Worm (Caenorhabditis elegans) whole organism, L3 larva: Measurements from ENCODE around the gene ttr-19.

Experiments used
- R02D3.7 ChIP-seq: fragments of 150-350 bp; optimal IDR thresholded peaks from 2 replicates; lab custom pipeline; 2014; ENCODE audit warnings: missing biosample characterization, missing genetic modification characterization
- ZK546.5 ChIP-seq: sonication (generic microtip); optimal IDR thresholded peaks from 2 replicates; lab custom pipeline; 2017; ENCODE audit warnings: missing biosample characterization, missing genetic modification characterization
- aly-2 ChIP-seq: fragments of 150-350 bp; optimal IDR thresholded peaks from 2 replicates; lab custom pipeline; 2014; ENCODE audit warnings: missing biosample characterization, missing genetic modification characterization
- ama-1 ChIP-seq: fragments of 150-350 bp; optimal IDR thresholded peaks from 2 replicates; lab custom pipeline; 2018
- ceh-28 ChIP-seq: fragments of 150-350 bp; optimal IDR thresholded peaks from 2 replicates; lab custom pipeline; 2014; ENCODE audit warnings: missing biosample characterization, missing genetic modification reagents, missing genetic modification characterization
- ceh-82 ChIP-seq: fragments of 150-350 bp; optimal IDR thresholded peaks from 2 replicates; lab custom pipeline; 2014; ENCODE audit warnings: missing biosample characterization, missing genetic modification characterization
- ceh-9 ChIP-seq: sonication (generic microtip); optimal IDR thresholded peaks from 2 replicates; lab custom pipeline; 2018; ENCODE audit warnings: missing biosample characterization, missing genetic modification characterization
- egl-27 ChIP-seq: sonication (generic microtip); optimal IDR thresholded peaks from 4 replicates; lab custom pipeline; 2017; ENCODE audit warnings: missing biosample characterization, missing genetic modification reagents, missing genetic modification characterization
- egl-5 ChIP-seq: fragments of 150-350 bp; optimal IDR thresholded peaks from 2 replicates; lab custom pipeline; 2017; ENCODE audit warnings: missing biosample characterization, missing genetic modification reagents, missing genetic modification characterization, inconsistent platforms
- elt-2 ChIP-seq: sonication (generic microtip); optimal IDR thresholded peaks from 2 replicates; lab custom pipeline; 2016; ENCODE audit warnings: missing genetic modification reagents, mild to moderate bottlenecking, missing genetic modification characterization, missing compliant biosample characterization
- elt-3 ChIP-seq, 3 experiments: fragments of 150-350 bp in 1 of 3; sonication (generic microtip) in 2 of 3; optimal IDR thresholded peaks; 2 replicates in 2 of 3; 4 replicates in 1 of 3; lab custom pipeline; 2014 to 2017; ENCODE audit warnings: missing biosample characterization in 3 of 3, missing genetic modification characterization in 3 of 3
- eor-1 ChIP-seq, 2 experiments: fragments of 150-350 bp; optimal IDR thresholded peaks; 2 replicates each; lab custom pipeline; 2014 to 2018; ENCODE audit warnings: missing biosample characterization in 2 of 2, missing genetic modification characterization in 2 of 2
- fkh-2 ChIP-seq: fragments of 150-350 bp; optimal IDR thresholded peaks from 2 replicates; lab custom pipeline; 2014; ENCODE audit warnings: missing biosample characterization, missing genetic modification reagents, missing genetic modification characterization
- fos-1 ChIP-seq: fragments of 150-350 bp; optimal IDR thresholded peaks from 2 replicates; lab custom pipeline; 2014; ENCODE audit warnings: missing biosample characterization, missing genetic modification characterization
- hmg-11 ChIP-seq: sonication (generic microtip); optimal IDR thresholded peaks from 2 replicates; lab custom pipeline; 2016; ENCODE audit warnings: missing genetic modification characterization, missing compliant biosample characterization
- jun-1 ChIP-seq: fragments of 150-350 bp; optimal IDR thresholded peaks from 2 replicates; lab custom pipeline; 2014; ENCODE audit warnings: missing biosample characterization, missing genetic modification reagents, missing genetic modification characterization
- lin-39 ChIP-seq: fragments of 150-350 bp; optimal IDR thresholded peaks from 2 replicates; lab custom pipeline; 2018; ENCODE audit warnings: missing biosample characterization, missing genetic modification reagents, missing genetic modification characterization
- lsy-12 ChIP-seq: sonication (generic microtip); optimal IDR thresholded peaks from 2 replicates; lab custom pipeline; 2016; ENCODE audit warnings: mild to moderate bottlenecking, missing genetic modification characterization, missing compliant biosample characterization
- mdl-1 ChIP-seq: fragments of 150-350 bp; optimal IDR thresholded peaks from 2 replicates; lab custom pipeline; 2014; ENCODE audit warnings: missing biosample characterization, missing genetic modification characterization
- mml-1 ChIP-seq: fragments of 150-350 bp; sonication (generic microtip); optimal IDR thresholded peaks from 3 replicates; lab custom pipeline; 2014; ENCODE audit warnings: missing biosample characterization, missing genetic modification characterization
- nfya-1 ChIP-seq: sonication (generic microtip); optimal IDR thresholded peaks from 2 replicates; lab custom pipeline; 2017; ENCODE audit warnings: missing genetic modification characterization, mild to moderate bottlenecking, missing compliant biosample characterization, antibody characterized with exemption, moderate library complexity; ENCODE audit not compliant: insufficient read depth
- nhr-11 ChIP-seq: fragments of 150-350 bp; optimal IDR thresholded peaks from 2 replicates; lab custom pipeline; 2014; ENCODE audit warnings: missing biosample characterization, missing genetic modification characterization
- nhr-23 ChIP-seq: fragments of 150-350 bp; optimal IDR thresholded peaks from 2 replicates; lab custom pipeline; 2014; ENCODE audit warnings: missing biosample characterization, missing genetic modification reagents, missing genetic modification characterization
- nhr-237 ChIP-seq: fragments of 150-350 bp; optimal IDR thresholded peaks from 2 replicates; lab custom pipeline; 2014; ENCODE audit warnings: missing biosample characterization, missing genetic modification characterization
- nhr-25 ChIP-seq: sonication (generic microtip); optimal IDR thresholded peaks from 2 replicates; lab custom pipeline; 2017; ENCODE audit warnings: missing biosample characterization, missing genetic modification characterization
- nhr-28 ChIP-seq: fragments of 150-350 bp; optimal IDR thresholded peaks from 2 replicates; lab custom pipeline; 2014; ENCODE audit warnings: missing biosample characterization, missing genetic modification characterization
- nhr-43 ChIP-seq: sonication (generic microtip); optimal IDR thresholded peaks from 2 replicates; lab custom pipeline; 2016; ENCODE audit warnings: mild to moderate bottlenecking, missing genetic modification characterization, missing compliant biosample characterization; ENCODE audit not compliant: poor library complexity, severe bottlenecking
- nhr-76 ChIP-seq: fragments of 150-350 bp; sonication (generic microtip); optimal IDR thresholded peaks from 5 replicates; lab custom pipeline; 2014; ENCODE audit warnings: missing biosample characterization, missing genetic modification characterization
- nhr-77 ChIP-seq: fragments of 150-350 bp; optimal IDR thresholded peaks from 2 replicates; lab custom pipeline; 2014; ENCODE audit warnings: missing biosample characterization, missing genetic modification characterization
- pha-4 ChIP-seq: fragments of 150-350 bp; optimal IDR thresholded peaks from 2 replicates; lab custom pipeline; 2014; ENCODE audit warnings: missing biosample characterization, missing genetic modification reagents, missing genetic modification characterization
- pqm-1 ChIP-seq: fragments of 150-350 bp; optimal IDR thresholded peaks from 2 replicates; lab custom pipeline; 2017; ENCODE audit warnings: missing biosample characterization, missing genetic modification characterization, inconsistent platforms
- sea-2 ChIP-seq: fragments of 150-350 bp; sonication (generic microtip); optimal IDR thresholded peaks from 4 replicates; lab custom pipeline; 2014; ENCODE audit warnings: missing biosample characterization, missing genetic modification reagents, missing genetic modification characterization
- skn-1 ChIP-seq: fragments of 150-350 bp; optimal IDR thresholded peaks from 2 replicates; lab custom pipeline; 2014; ENCODE audit warnings: missing biosample characterization, missing genetic modification characterization
- snpc-4 ChIP-seq: fragments of 150-350 bp; optimal IDR thresholded peaks from 2 replicates; lab custom pipeline; 2014; ENCODE audit warnings: missing biosample characterization, missing genetic modification characterization
- tbx-2 ChIP-seq: sonication (generic microtip); optimal IDR thresholded peaks from 2 replicates; lab custom pipeline; 2016; ENCODE audit warnings: mild to moderate bottlenecking, missing genetic modification characterization, missing compliant biosample characterization
- unc-39 ChIP-seq: sonication (generic microtip); optimal IDR thresholded peaks from 4 replicates; lab custom pipeline; 2017; ENCODE audit warnings: missing biosample characterization, missing genetic modification characterization

ttr-19 gene

DNA sequence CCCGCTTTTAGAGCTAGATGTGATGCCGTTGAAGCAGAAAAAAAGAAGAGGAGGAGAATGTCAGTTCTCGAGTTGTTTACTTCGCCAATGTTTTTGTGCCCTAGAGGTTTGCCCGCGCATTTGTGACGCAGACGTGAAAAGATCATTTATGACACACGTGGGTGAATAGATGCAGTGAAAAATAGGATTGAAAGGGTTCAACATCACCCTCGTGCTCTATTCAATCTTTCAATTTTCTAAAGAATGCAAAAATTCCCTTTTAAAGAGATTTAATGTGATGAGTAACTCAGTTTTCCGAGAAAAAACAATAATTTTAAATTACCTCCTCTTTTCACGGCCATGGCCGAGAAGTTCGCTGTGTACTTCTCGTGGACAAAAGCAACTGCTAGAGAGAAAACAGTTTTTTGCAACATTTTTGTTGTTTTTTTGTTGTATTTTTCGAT is 19.2 kb upstream of the ttr-19 start (continued):
- TF ChIP-seq egl-27 (tag; lab: Kevin White, UChicago): no peak
- TF ChIP-seq egl-5 (tag; lab: Kevin White, UChicago): peak; percentile 62
- no peak for TF ChIP-seq ceh-82
- TF ChIP-seq fos-1 (tag; lab: Kevin White, UChicago): no peak
- TF ChIP-seq mml-1 (tag; lab: Kevin White, UChicago): no peak
- TF ChIP-seq fkh-2 (tag; lab: Kevin White, UChicago): no peak
- TF ChIP-seq snpc-4 (tag; lab: Kevin White, UChicago): peak; percentile 18
- no peak for TF ChIP-seq nhr-76 (tag; lab: Kevin White, UChicago)
- no peak for TF ChIP-seq ceh-9 (tag; lab: Kevin White, UChicago)
- TF ChIP-seq mdl-1: peak; percentile 89
- no peak for TF ChIP-seq nhr-28 (tag; lab: Kevin White, UChicago)
- no peak for TF ChIP-seq nhr-77 (tag; lab: Kevin White, UChicago)
- no peak for TF ChIP-seq jun-1 (tag; lab: Kevin White, UChicago)
- no peak for TF ChIP-seq lsy-12 (tag; lab: Kevin White, UChicago)
- TF ChIP-seq ama-1: no peak
- TF ChIP-seq elt-2 (tag; lab: Kevin White, UChicago): no peak
- no peak for TF ChIP-seq nhr-43 (tag; lab: Kevin White, UChicago)
- TF ChIP-seq sea-2 (GFP tag; lab: Kevin White, UChicago): no peak
- no peak for TF ChIP-seq aly-2
- no peak for TF ChIP-seq nhr-23 (tag; lab: Kevin White, UChicago)
- TF ChIP-seq nhr-237 (tag; lab: Kevin White, UChicago): no peak
- no peak for TF ChIP-seq ceh-28 (tag; lab: Kevin White, UChicago)
- TF ChIP-seq R02D3.7 (tag; lab: Kevin White, UChicago): no peak
- TF ChIP-seq lin-39 (tag; lab: Kevin White, UChicago): peak; percentile 94
- TF ChIP-seq hmg-11: no peak
- TF ChIP-seq, all 47 proteins: peak for 8

DNA sequence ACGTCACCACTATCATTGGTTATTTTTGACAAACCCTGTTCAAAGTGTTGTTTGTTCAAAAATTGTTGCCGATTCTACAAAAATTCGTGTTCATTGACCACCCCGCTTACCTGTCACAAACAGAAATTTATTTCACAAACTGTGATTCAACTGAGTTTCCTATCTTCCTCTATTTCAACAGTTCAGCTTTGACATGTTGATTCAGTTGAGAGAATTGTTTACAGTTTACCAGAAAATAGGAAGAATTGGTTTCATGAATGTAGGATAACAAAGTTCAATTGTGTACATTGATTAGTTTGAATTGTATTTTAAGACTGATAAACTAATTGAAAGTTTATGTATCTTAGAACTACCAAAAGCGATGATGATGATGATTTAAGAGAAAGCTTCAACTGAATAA is 18.4 kb upstream of the ttr-19 start:
- TF ChIP-seq pha-4 (peak; percentile 90), pqm-1 (tag; lab: Kevin White, UChicago) (peak; percentile 30), lsy-12 (tag; lab: Kevin White, UChicago) (no peak), elt-2 (tag; lab: Kevin White, UChicago) (peak; percentile 38)

DNA sequence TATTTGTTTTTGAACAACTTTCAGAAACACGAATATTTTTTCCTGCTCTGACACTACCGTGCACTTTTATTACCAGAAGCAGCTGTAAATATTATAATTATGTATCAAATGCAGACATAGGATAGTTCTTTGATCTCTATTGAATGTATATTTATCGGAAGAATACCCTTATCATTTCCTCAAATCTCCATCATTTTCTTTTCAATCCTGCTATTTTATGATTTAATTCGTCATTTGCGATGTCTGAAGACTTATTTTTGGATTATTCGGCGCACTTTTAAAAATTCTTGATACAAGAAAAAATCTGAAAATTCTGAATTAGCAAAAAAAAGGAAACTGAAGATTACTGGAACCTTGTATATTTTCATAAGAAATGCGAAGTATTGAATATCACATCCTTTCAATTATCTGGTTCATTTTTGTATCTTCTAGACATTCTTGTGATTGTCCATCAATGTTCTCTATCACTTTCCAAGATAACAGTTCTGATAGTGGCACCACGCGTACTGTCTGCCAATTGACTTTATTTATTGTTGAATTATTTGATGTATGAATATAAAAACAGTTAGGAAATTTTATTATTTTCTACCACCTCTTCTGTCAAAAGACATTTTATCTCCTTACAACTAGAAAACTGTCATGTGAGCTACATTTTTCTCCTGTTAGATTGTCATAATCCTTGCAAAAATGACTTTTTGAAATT is 16.9 kb upstream of the ttr-19 start:
- TF ChIP-seq pqm-1 (tag; lab: Kevin White, UChicago) (peak; percentile 2), nhr-237 (tag; lab: Kevin White, UChicago) (no peak), mdl-1 (no peak), elt-2 (tag; lab: Kevin White, UChicago) (peak; percentile 68)

DNA sequence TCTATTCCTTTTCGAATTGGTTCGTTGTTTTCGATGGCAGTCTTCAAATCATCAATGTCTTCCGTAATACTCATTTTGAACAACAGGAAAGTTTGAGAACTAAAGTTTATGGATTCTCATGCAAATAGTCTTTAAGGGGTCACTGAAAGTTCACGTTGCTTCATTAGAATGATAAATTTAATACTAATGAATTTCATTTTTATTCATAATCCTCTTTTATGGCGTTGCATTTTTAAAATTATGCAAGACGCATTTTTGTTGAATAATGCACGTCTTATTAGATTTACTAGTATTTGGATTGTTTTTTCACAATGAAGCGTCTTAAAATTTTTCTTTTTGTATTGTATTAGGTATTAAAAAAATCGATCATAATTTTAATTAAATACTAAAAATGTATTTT is 15.9 kb upstream of the ttr-19 start, which contains the start of gene C12D8.9:
TSS of gene C12D8.9 (minus strand) at position 101 of the 400 bp plus-strand sequence.
- TF ChIP-seq egl-5 (tag; lab: Kevin White, UChicago) (no peak), nhr-11 (tag; lab: Kevin White, UChicago) (no peak), elt-3 (tag; optimal IDR thresholded peaks at IDR 0.05; lab: Kevin White, UChicago) (no peak), nhr-25 (tag; lab: Kevin White, UChicago) (no peak), hmg-11 (no peak), nhr-237 (tag; lab: Kevin White, UChicago) (no peak), ceh-28 (tag; lab: Kevin White, UChicago) (no peak), mml-1 (tag; lab: Kevin White, UChicago) (no peak), sea-2 (GFP tag; lab: Kevin White, UChicago) (no peak), tbx-2 (tag; lab: Kevin White, UChicago) (no peak), unc-39 (tag; lab: Kevin White, UChicago) (no peak), nfya-1 (tag; lab: Kevin White, UChicago) (no peak), eor-1 (tag; optimal IDR thresholded peaks at IDR 0.05; lab: Kevin White, UChicago) (no peak), lsy-12 (tag; lab: Kevin White, UChicago) (no peak), snpc-4 (tag; lab: Kevin White, UChicago) (no peak), ceh-9 (tag; lab: Kevin White, UChicago) (no peak), ZK546.5 (tag; lab: Kevin White, UChicago) (no peak), nhr-23 (tag; lab: Kevin White, UChicago) (no peak), skn-1 (tag; lab: Kevin White, UChicago) (no peak), nhr-43 (tag; lab: Kevin White, UChicago) (no peak)
